Worm (Caenorhabditis elegans): ENCODE data around the gene uaf-2.
"Not testable (repeated sequence)": the region's sequence is repeated elsewhere in the genome, so short reads cannot be mapped to it uniquely, and the experiment has no call there.

The uaf-2 gene

ce11 chrIV:17084839-17085238 is 33.7 kb downstream of the uaf-2 start:
- TF ChIP-seq hmg-11 (tag; optimal IDR thresholded peaks at IDR 0.05) (no peak), ZK546.5 (tag; optimal IDR thresholded peaks at IDR 0.05) (no peak), R02D3.7 (tag; optimal IDR thresholded peaks at IDR 0.05) (no peak)

ce11 chrIV:17084317-17084716 is 34.2 kb downstream of the uaf-2 start:
- no peak for TF ChIP-seq elt-2 (tag; optimal IDR thresholded peaks at IDR 0.05)
- TF ChIP-seq aly-2 (tag; optimal IDR thresholded peaks at IDR 0.05) = no peak
- no peak for TF ChIP-seq fkh-10 (GFP tag; optimal IDR thresholded peaks at IDR 0.05)
- TF ChIP-seq hmg-11 (tag; optimal IDR thresholded peaks at IDR 0.05) = peak; percentile 12
- TF ChIP-seq ZK546.5 (tag; optimal IDR thresholded peaks at IDR 0.05) = no peak
- TF ChIP-seq skn-1 (tag; optimal IDR thresholded peaks at IDR 0.05) = no peak
- TF ChIP-seq elt-1 (tag; optimal IDR thresholded peaks at IDR 0.05) = no peak
- TF ChIP-seq nhr-23 (tag; optimal IDR thresholded peaks at IDR 0.05) = no peak
- TF ChIP-seq pha-4 (tag; optimal IDR thresholded peaks at IDR 0.05) = peak; percentile 15
- TF ChIP-seq ztf-11 (tag; optimal IDR thresholded peaks at IDR 0.05) = no peak
- no peak for TF ChIP-seq lsy-12 (tag; optimal IDR thresholded peaks at IDR 0.05)
- TF ChIP-seq tbx-2 (tag; optimal IDR thresholded peaks at IDR 0.05) = no peak
- TF ChIP-seq fos-1 (tag; optimal IDR thresholded peaks at IDR 0.05) = no peak
- TF ChIP-seq nhr-12 (tag; optimal IDR thresholded peaks at IDR 0.05) = no peak
- TF ChIP-seq jun-1 (tag; optimal IDR thresholded peaks at IDR 0.05) = no peak
- no peak for TF ChIP-seq ceh-82 (tag; optimal IDR thresholded peaks at IDR 0.05)
- no peak for TF ChIP-seq unc-62 (GFP tag; optimal IDR thresholded peaks at IDR 0.05)
- peak; percentile 0 for TF ChIP-seq nfya-1 (tag; optimal IDR thresholded peaks at IDR 0.05; ENCODE audit: insufficient read depth)
- no peak for TF ChIP-seq mdl-1 (tag; optimal IDR thresholded peaks at IDR 0.05)
- TF ChIP-seq lin-15B (tag; optimal IDR thresholded peaks at IDR 0.05) = peak; percentile 46
- TF ChIP-seq ceh-9 (tag; optimal IDR thresholded peaks at IDR 0.05) = no peak
- no peak for TF ChIP-seq nhr-28 (tag; optimal IDR thresholded peaks at IDR 0.05)
- no peak for TF ChIP-seq R02D3.7 (tag; optimal IDR thresholded peaks at IDR 0.05)

- TF ChIP-seq nhr-11 (tag; optimal IDR thresholded peaks at IDR 0.05) (no peak), fos-1 (tag; optimal IDR thresholded peaks at IDR 0.05) (no peak), egl-5 (tag; optimal IDR thresholded peaks at IDR 0.05) (no peak), fkh-10 (GFP tag; optimal IDR thresholded peaks at IDR 0.05) (no peak), pqm-1 (tag; optimal IDR thresholded peaks at IDR 0.05) (no peak), nhr-25 (tag; optimal IDR thresholded peaks at IDR 0.05) (no peak), zag-1 (tag; optimal IDR thresholded peaks at IDR 0.05) (no peak), daf-12 (tag; optimal IDR thresholded peaks at IDR 0.05) (no peak), skn-1 (tag; optimal IDR thresholded peaks at IDR 0.05) (no peak), egl-27 (tag; optimal IDR thresholded peaks at IDR 0.05) (no peak), ceh-82 (tag; optimal IDR thresholded peaks at IDR 0.05) (no peak), nhr-12 (tag; optimal IDR thresholded peaks at IDR 0.05) (no peak), nhr-67 (tag; optimal IDR thresholded peaks at IDR 0.05) (no peak), unc-62 (GFP tag; optimal IDR thresholded peaks at IDR 0.05) (no peak), eor-1 (tag; optimal IDR thresholded peaks at IDR 0.05) (no peak)
These were observed 39.9 kb downstream of the uaf-2 start, which contains the start of gene Y116A8C.25 for ce11 chrIV:17078649-17079048. Gene Y116A8C.25 (minus strand): TSS chrIV:17078749.

- TF ChIP-seq lin-15B, pqm-1, zag-1 (tag; optimal IDR thresholded peaks at IDR 0.05): not testable (repeated sequence)
These were observed 47.8 kb downstream of the uaf-2 start, which contains the start of gene Y116A8C.24 for ce11 chrIV:17070791-17071190. Gene Y116A8C.24 (minus strand): TSS chrIV:17070891.
